Worm (Caenorhabditis elegans) whole organism, late embryonic: ENCODE data around the gene C07E3.10.

Experiments
- ceh-9 ChIP-seq: sonication (generic microtip); optimal IDR thresholded peaks from 2 replicates; lab custom pipeline; 2016; ENCODE audit warnings: mild to moderate bottlenecking, missing genetic modification characterization, inconsistent platforms, missing compliant biosample characterization
- dve-1 ChIP-seq: sonication (generic microtip); optimal IDR thresholded peaks from 2 replicates; lab custom pipeline; 2017; ENCODE audit warnings: antibody characterized with exemption, mild to moderate bottlenecking, missing genetic modification characterization, missing compliant biosample characterization
- elt-4 ChIP-seq: sonication (generic microtip); optimal IDR thresholded peaks from 2 replicates; lab custom pipeline; 2016; ENCODE audit warnings: missing genetic modification characterization, missing compliant biosample characterization
- nhr-11 ChIP-seq: fragments of 150-350 bp; optimal IDR thresholded peaks from 2 replicates; lab custom pipeline; 2014; ENCODE audit warnings: missing biosample characterization, missing genetic modification characterization
- pha-4 ChIP-seq: fragments of 150-350 bp; optimal IDR thresholded peaks from 2 replicates; lab custom pipeline; 2018; ENCODE audit warnings: missing biosample characterization, missing genetic modification reagents, missing genetic modification characterization
- unc-3 ChIP-seq, 2 experiments: fragments of 200-800 bp in 1 of 2; sonication (Bioruptor generic) in 1 of 2; sonication (generic microtip) in 1 of 2; conservative IDR thresholded peaks in 1 of 2; optimal IDR thresholded peaks in 1 of 2; 2 replicates each; pipeline versions ENCODE4 v1.3.6 to Lab custom; 2016 to 2022; ENCODE audit warnings: missing compliant biosample characterization in 2 of 2, missing genetic modification characterization in 2 of 2, missing genetic modification reagents in 1 of 2
- ztf-16 ChIP-seq: sonication (generic microtip); optimal IDR thresholded peaks from 2 replicates; lab custom pipeline; 2017; ENCODE audit warnings: missing genetic modification characterization, missing compliant biosample characterization

DNA sequence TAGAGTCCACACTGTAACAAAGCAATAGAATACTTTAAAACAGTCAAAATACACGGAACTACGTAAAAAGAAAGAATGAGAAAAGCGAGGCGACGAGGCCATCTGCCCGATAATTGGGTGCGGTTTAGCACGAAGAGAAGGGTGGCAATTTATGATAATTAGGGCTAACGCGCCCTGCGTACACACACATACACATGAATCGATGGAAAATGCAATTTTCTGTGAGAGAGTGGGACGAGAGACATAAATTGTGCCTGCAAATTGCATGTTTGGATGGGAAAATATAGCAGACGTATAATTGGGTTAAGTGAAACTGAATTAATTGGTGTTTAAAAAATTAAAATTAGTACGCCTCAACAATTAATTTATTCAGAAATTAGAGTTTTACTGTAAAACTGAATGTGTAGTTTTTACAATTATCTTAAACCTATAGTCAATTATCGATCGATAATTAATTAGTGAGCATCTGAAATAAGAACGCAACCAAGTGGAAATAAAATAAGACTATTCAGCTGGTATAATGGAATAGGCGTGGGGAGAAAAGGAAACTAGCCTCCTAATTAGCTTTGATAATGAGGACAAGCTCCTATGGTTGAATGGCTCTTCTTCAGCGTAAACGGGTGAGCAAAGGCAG is 27.5 kb downstream of the C07E3.10 start:
- TF ChIP-seq dve-1 (tag; lab: Kevin White, UChicago) (no peak), pha-4 (tag; lab: Kevin White, UChicago) (no peak), elt-4 (tag; lab: Kevin White, UChicago) (no peak), ztf-16 (tag; lab: Kevin White, UChicago) (no peak), ceh-9 (tag; lab: Kevin White, UChicago) (no peak), unc-3 (GFP tag; conservative IDR thresholded peaks at IDR 0.05; lab: Robert Waterston, UW) (no peak), unc-3 (tag; optimal IDR thresholded peaks at IDR 0.05; lab: Kevin White, UChicago) (no peak), nhr-11 (tag; lab: Kevin White, UChicago) (no peak)
